Worm (Caenorhabditis elegans): Measurements from ENCODE around the gene znf-622.

Gene znf-622

DNA sequence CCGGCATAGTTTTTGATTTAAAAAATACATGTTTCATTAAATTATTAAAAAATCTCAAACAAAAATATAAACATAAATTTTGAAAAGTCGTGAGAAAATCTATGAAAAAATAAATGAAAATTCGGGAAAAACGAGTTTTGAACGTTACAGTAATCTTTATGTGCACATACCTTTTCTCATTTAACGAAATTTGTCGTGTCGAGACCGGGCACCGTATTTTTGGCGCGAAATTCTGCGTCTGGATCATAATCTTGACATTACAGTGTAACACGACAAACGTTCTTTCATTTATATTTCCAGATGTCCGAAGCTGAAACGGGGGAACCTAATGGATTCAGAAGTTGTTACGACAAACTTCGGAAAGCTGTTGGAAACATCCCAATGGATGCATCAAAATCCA lies 8.1 kb downstream of the znf-622 start, which contains the start of gene C16A3.2:
Gene C16A3.2, plus strand, starts transcription at position 301 of the 400 bp plus-strand sequence.
- TF ChIP-seq ztf-11 (tag; optimal IDR thresholded peaks at IDR 0.05) = no peak

DNA sequence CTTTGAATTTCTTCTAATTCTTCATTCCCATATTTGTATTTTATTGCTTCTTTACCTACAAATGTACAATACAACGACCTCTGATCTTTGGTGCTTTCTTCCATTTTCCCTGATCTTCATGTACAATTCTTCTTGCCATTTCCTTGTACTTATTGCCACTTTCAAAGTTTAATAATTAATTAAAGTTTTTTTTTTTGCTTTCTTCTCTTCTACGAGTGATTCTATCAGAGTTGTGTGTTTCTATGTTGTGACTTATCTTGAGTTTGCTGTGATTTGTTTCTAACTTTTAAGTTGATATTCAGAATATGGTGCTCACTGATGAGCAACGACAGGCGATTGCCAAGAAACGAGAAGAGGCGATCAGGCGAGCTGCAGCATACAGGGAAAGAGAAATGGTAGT lies 9.2 kb downstream of the znf-622 start, which contains the start of gene smrc-1:
Gene smrc-1, plus strand, starts transcription at position 301 of the 400 bp plus-strand sequence.
- TF ChIP-seq nhr-25 (tag; optimal IDR thresholded peaks at IDR 0.05) (no peak), unc-39 (tag; optimal IDR thresholded peaks at IDR 0.05) (no peak), sma-3 (GFP tag; optimal IDR thresholded peaks at IDR 0.05) (no peak), blmp-1 (tag; optimal IDR thresholded peaks at IDR 0.05; ENCODE audit: insufficient read depth) (no peak), F13H6.1 (tag; optimal IDR thresholded peaks at IDR 0.05) (no peak), nhr-21 (tag; optimal IDR thresholded peaks at IDR 0.05) (no peak), ceh-82 (tag; optimal IDR thresholded peaks at IDR 0.05) (no peak), elt-1 (tag; optimal IDR thresholded peaks at IDR 0.05) (no peak), nhr-6 (tag; optimal IDR thresholded peaks at IDR 0.05) (no peak), dmd-4 (tag; optimal IDR thresholded peaks at IDR 0.05) (no peak), mdl-1 (tag; optimal IDR thresholded peaks at IDR 0.05) (no peak), gmeb-1 (tag; optimal IDR thresholded peaks at IDR 0.05) (no peak), fos-1 (tag; optimal IDR thresholded peaks at IDR 0.05) (no peak), mbf-1 (tag; optimal IDR thresholded peaks at IDR 0.05) (no peak), sma-9 (GFP tag; optimal IDR thresholded peaks at IDR 0.05) (no peak), sma-9 (tag; optimal IDR thresholded peaks at IDR 0.05) (no peak), ztf-11 (tag; optimal IDR thresholded peaks at IDR 0.05) (no peak), lin-39 (tag; optimal IDR thresholded peaks at IDR 0.05) (no peak), ztf-1 (GFP tag; conservative IDR thresholded peaks at IDR 0.05) (no peak), ztf-4 (tag; optimal IDR thresholded peaks at IDR 0.05) (no peak), ZK546.5 (tag; optimal IDR thresholded peaks at IDR 0.05) (no peak)

ce11 chrIII:6395706-6396232 lies 14.3 kb downstream of the znf-622 start, which contains the start of gene oatr-1:
TSS of gene oatr-1 (minus strand) at chrIII:6396182.
- peak; percentile 64 for TF ChIP-seq sma-9 (GFP tag; optimal IDR thresholded peaks at IDR 0.05)
- TF ChIP-seq sma-9 (tag; optimal IDR thresholded peaks at IDR 0.05) = no peak
- no peak for TF ChIP-seq nhr-11 (tag; optimal IDR thresholded peaks at IDR 0.05)
- peak; percentile 81 for TF ChIP-seq crh-2 (tag; optimal IDR thresholded peaks at IDR 0.05)
- peak in 1 of 2 experiments; percentile 2 for TF ChIP-seq mdl-1 (tag; optimal IDR thresholded peaks at IDR 0.05)
- TF ChIP-seq nhr-77 (tag; optimal IDR thresholded peaks at IDR 0.05) = no peak
- peak; percentile 7 for TF ChIP-seq fos-1 (tag; optimal IDR thresholded peaks at IDR 0.05)

ce11 chrIII:6396381-6396780 lies 14.9 kb downstream of the znf-622 start:
- TF ChIP-seq crh-2 (tag; optimal IDR thresholded peaks at IDR 0.05) (peak; percentile 12), mdl-1 (tag; optimal IDR thresholded peaks at IDR 0.05) (peak in 1 of 2 experiments; percentile 18), nhr-21 (tag; optimal IDR thresholded peaks at IDR 0.05) (peak; percentile 68), nhr-23 (tag; optimal IDR thresholded peaks at IDR 0.05) (no peak), snpc-4 (tag; optimal IDR thresholded peaks at IDR 0.05) (no peak), blmp-1 (tag; optimal IDR thresholded peaks at IDR 0.05; ENCODE audit: insufficient read depth) (peak; percentile 34), nhr-129 (tag; optimal IDR thresholded peaks at IDR 0.05) (no peak), ceh-82 (tag; optimal IDR thresholded peaks at IDR 0.05) (no peak), zag-1 (tag; optimal IDR thresholded peaks at IDR 0.05) (no peak), unc-55 (GFP tag; optimal IDR thresholded peaks at IDR 0.05) (no peak), ztf-4 (tag; optimal IDR thresholded peaks at IDR 0.05) (no peak), elt-3 (tag; optimal IDR thresholded peaks at IDR 0.05) (no peak), sem-4 (tag; optimal IDR thresholded peaks at IDR 0.05) (no peak), dmd-4 (tag; optimal IDR thresholded peaks at IDR 0.05) (no peak), sma-3 (GFP tag; optimal IDR thresholded peaks at IDR 0.05) (peak; percentile 38), nhr-6 (tag; optimal IDR thresholded peaks at IDR 0.05) (no peak), R02D3.7 (tag; optimal IDR thresholded peaks at IDR 0.05) (no peak), nhr-10 (tag; optimal IDR thresholded peaks at IDR 0.05) (no peak), lsy-2 (tag; optimal IDR thresholded peaks at IDR 0.05) (peak in 1 of 2 experiments; percentile 23), gmeb-1 (tag; optimal IDR thresholded peaks at IDR 0.05) (peak; percentile 14), nhr-77 (tag; optimal IDR thresholded peaks at IDR 0.05) (no peak), nhr-25 (tag; optimal IDR thresholded peaks at IDR 0.05) (peak; percentile 73), egl-27 (tag; optimal IDR thresholded peaks at IDR 0.05) (peak; percentile 31), sma-9 (GFP tag; optimal IDR thresholded peaks at IDR 0.05) (peak; percentile 95), sma-9 (tag; optimal IDR thresholded peaks at IDR 0.05) (no peak), fos-1 (tag; optimal IDR thresholded peaks at IDR 0.05) (peak; percentile 59), lin-11 (tag; optimal IDR thresholded peaks at IDR 0.05) (no peak)

Data from whole organism, L2 larva.